Fruit fly (Drosophila melanogaster): ENCODE results near the gene trus.

trus gene

DNA sequence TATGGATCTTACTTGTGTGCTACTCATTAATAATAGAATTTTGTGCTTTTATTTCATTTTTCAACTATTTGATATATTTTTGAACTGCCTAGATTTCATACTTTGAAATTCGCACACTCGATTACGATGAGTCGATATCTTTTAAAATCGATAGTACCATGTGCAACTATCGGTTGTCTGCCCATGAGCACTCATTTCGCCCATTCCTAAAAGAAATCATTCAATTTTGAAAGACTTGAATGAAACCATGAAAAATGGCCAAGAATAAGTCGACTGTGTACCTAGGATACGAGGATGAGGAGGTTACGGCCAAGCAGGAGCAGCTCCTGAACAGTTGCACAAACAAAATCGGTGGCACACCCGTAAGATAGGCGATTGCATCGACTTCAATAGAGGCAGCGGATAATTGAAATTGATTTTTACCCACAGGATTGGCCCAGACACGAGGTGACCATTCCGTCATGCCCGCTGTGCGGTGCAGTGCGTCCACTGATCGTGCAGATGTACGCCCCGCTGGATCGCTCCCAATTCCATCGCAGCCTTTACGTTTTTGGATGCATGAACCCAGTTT is at the start of gene trus:
TSS of gene trus (plus strand) at position 204 of the 571 bp plus-strand sequence.
- TF ChIP-seq CG8478 (optimal IDR thresholded peaks at IDR 0.05) (no peak), psq (optimal IDR thresholded peaks at IDR 0.05) (no peak), Dll (optimal IDR thresholded peaks at IDR 0.05) (no peak), usp (GFP tag; optimal IDR thresholded peaks at IDR 0.05) (no peak), pan (optimal IDR thresholded peaks at IDR 0.05) (no peak), EcR (GFP tag; optimal IDR thresholded peaks at IDR 0.05) (no peak)

DNA sequence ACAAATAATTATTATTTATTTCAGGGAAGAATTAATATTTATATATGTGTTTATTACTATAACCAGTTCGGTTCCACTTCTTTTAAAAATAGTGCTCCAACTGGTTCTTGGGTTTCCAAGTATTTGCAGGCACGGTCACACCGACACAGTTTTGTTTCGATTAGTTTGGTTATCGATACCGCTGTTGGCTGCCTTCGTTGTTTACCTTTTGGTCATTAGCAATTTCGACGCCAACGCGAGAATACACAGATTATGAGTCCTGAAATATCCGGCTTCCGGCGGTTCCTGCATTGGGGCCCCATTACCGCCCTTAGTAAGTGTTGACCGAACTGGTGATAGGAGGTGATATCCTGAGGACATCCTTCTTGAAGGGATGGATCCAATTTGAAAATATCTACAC is 48.2 kb upstream of the trus start, which contains the start of gene CG5196:
TSS of gene CG5196 (plus strand) at position 157 of the 400 bp plus-strand sequence.
- TF ChIP-seq usp (GFP tag; optimal IDR thresholded peaks at IDR 0.05): no peak
- TF ChIP-seq EcR (GFP tag; optimal IDR thresholded peaks at IDR 0.05): no peak
- no peak for TF ChIP-seq psq (optimal IDR thresholded peaks at IDR 0.05)
- TF ChIP-seq Dll (optimal IDR thresholded peaks at IDR 0.05): no peak
- no peak for TF ChIP-seq pan (optimal IDR thresholded peaks at IDR 0.05)
- no peak for TF ChIP-seq CG8478 (optimal IDR thresholded peaks at IDR 0.05)

DNA sequence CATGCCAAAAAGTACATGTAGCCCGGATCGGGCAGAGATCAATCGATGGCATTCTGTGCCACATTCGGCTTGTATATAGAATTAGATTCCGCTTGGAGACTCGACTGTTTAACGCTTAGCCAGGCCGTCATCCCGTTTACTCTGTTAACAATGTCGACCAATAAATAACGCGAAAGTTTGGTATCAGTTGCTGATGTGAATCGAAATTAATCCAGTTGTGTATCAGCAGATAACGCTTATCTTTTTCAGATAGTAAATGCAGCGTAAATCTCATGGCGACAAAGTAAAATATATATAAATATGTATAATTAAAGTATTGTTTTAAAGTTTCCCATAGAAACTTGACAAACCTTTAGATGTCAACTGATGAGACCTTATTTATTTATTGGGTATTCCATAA is 44.9 kb upstream of the trus start:
- TF ChIP-seq EcR (GFP tag; optimal IDR thresholded peaks at IDR 0.05) (no peak), pan (optimal IDR thresholded peaks at IDR 0.05) (no peak), usp (GFP tag; optimal IDR thresholded peaks at IDR 0.05) (no peak), Dll (optimal IDR thresholded peaks at IDR 0.05) (no peak), CG8478 (optimal IDR thresholded peaks at IDR 0.05) (no peak), psq (optimal IDR thresholded peaks at IDR 0.05) (no peak)

dm6 chr3R:12413274-12413958 is 43.0 kb upstream of the trus start, which contains the start of the genes Dip-C and pps:
Dip-C (minus strand) TSS chr3R:12413759.
pps (plus strand) TSS chr3R:12413828.
- TF ChIP-seq psq (optimal IDR thresholded peaks at IDR 0.05) (no peak), EcR (GFP tag; optimal IDR thresholded peaks at IDR 0.05) (no peak), usp (GFP tag; optimal IDR thresholded peaks at IDR 0.05) (no peak), CG8478 (optimal IDR thresholded peaks at IDR 0.05) (no peak), pan (optimal IDR thresholded peaks at IDR 0.05) (no peak), Dll (optimal IDR thresholded peaks at IDR 0.05) (no peak)

DNA sequence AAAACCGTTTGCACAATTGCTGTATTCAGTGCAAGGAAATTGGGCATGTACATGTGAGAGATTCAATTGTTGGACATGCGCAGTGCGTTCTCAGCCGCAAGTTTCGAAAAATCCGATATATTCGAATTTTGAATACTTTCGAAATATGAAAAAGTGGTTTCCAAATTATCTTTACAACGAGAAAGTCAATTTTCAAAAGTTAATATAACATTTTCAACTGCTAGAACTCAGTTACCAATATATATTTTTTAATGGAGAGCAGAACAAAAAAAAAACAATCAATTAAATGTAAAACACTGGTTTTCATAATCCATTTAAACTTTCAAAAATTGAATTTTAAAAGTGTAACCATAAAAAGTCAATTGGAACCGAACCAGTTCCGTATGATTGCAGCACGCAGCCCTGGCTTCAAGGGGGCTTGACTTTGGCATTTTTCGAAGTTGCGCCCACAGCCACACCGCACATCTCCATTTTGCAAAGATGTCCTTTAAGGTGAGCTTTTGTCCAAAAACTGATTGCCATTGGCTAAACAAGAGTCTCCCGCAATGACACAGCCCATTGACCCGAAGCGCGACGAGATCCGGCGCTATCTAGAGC is 33.9 kb upstream of the trus start, which contains the start of the genes Scgbeta and CG17202:
TSS of gene Scgbeta (minus strand) at position 51 of the 597 bp plus-strand sequence.
TSS of gene CG17202 (plus strand) at position 390 of the 597 bp plus-strand sequence.
- TF ChIP-seq Dll (optimal IDR thresholded peaks at IDR 0.05) (no peak), CG8478 (optimal IDR thresholded peaks at IDR 0.05) (no peak), EcR (GFP tag; optimal IDR thresholded peaks at IDR 0.05) (no peak), usp (GFP tag; optimal IDR thresholded peaks at IDR 0.05) (no peak), pan (optimal IDR thresholded peaks at IDR 0.05) (no peak)

DNA sequence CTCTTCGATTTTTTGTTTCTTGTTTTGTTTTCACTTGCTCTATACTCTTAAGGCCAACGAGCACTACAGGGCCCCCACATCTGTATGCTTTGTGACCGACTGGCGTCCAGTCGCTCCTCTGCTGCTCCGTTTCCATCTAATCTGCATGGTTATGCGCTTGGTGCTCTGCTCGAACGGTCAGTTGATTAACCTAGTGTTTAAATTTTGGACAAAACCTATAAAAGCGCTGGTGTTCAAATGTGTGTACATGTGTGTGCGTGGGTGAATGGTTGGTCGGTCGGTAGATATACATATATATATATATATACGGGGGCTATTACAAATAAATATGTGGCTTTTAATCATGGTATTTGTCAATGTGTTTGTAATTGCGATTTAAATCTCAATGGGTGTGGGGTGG is 32.4 kb upstream of the trus start:
- TF ChIP-seq CG8478 (optimal IDR thresholded peaks at IDR 0.05) (no peak), Dll (optimal IDR thresholded peaks at IDR 0.05) (no peak), EcR (GFP tag; optimal IDR thresholded peaks at IDR 0.05) (no peak), psq (optimal IDR thresholded peaks at IDR 0.05) (no peak), pan (optimal IDR thresholded peaks at IDR 0.05) (no peak), usp (GFP tag; optimal IDR thresholded peaks at IDR 0.05) (no peak)

DNA sequence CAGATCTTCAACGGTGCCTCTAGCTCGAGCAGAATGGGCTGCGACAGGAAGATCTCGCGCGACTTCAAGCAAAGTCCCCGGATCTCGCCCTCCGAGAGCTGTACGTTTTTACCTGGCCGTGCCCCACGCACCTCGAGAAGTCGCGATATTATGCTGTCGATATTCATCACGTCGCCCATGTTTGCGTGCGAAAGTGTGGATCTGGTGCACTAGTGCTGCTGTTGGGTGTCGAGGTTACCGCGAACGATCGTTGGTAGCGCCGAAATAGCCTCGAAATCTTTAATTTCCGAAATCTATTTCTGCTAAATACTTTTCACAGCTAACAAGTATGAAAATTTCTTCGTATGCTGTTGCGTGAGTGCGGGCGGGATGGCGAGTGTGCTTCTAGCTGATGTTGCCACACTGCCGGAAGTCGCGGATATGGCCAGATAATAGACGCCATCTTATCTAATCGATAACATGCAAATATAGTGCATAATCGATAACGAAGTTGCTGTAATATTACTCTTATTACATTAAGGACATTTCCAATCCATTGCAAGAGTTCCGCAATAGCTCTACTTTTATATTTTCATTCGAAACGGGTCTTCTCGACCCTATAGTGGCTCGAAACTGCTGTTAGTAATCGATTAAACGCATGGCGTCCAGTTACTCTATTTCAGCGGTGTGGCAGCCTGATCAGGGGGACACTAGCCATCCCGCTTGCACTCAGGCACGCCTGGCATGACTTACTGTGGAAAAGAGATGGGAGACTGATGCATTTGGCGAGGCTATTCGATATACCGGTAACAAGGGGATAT is 30.7 kb upstream of the trus start, which contains the start of gene Pp1-87B:
TSS of gene Pp1-87B (minus strand) at position 408 of the 800 bp plus-strand sequence.
- no peak for TF ChIP-seq pan (optimal IDR thresholded peaks at IDR 0.05)
- peak; percentile 71 for TF ChIP-seq CG8478 (optimal IDR thresholded peaks at IDR 0.05)

- no peak for TF ChIP-seq pan (optimal IDR thresholded peaks at IDR 0.05)
- no peak for TF ChIP-seq psq (optimal IDR thresholded peaks at IDR 0.05)
Measured at dm6 chr3R:12426310-12426653, 30.1 kb upstream of the trus start, which contains the start of gene NANS. NANS (plus strand) TSS chr3R:12426578.

DNA sequence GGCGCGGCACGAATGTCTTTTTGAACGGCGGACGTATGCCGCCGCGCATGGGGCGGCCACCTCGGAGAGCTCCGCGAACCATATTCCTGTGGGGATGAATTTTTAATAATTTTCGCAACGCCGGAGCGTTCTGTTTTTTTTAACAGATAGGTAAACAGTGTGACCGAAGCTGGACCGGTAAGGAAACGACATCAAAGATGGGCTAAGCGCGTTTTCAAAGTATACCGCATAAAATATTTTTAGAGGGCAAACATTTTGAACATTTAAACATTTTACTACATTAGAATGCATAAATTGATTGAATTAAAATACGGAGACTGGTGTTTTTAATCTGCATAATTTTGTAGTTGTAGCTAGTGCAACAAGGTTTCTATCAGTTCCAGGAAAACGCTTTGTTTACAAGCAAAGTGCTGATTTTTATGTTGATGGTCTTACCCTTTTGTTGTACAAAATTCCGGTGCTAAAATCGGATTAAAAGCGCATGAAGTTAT is 27.2 kb upstream of the trus start, which contains the start of the genes CG5641 and CG5245:
TSS of gene CG5641 (minus strand) at position 163 of the 491 bp plus-strand sequence.
TSS of gene CG5245 (plus strand) at position 441 of the 491 bp plus-strand sequence.
- TF ChIP-seq EcR (GFP tag; optimal IDR thresholded peaks at IDR 0.05) (no peak), Dll (optimal IDR thresholded peaks at IDR 0.05) (no peak), pan (optimal IDR thresholded peaks at IDR 0.05) (no peak), CG8478 (optimal IDR thresholded peaks at IDR 0.05) (no peak), usp (GFP tag; optimal IDR thresholded peaks at IDR 0.05) (no peak), psq (optimal IDR thresholded peaks at IDR 0.05) (no peak)

- no peak for TF ChIP-seq usp (GFP tag; optimal IDR thresholded peaks at IDR 0.05)
- no peak for TF ChIP-seq CG8478 (optimal IDR thresholded peaks at IDR 0.05)
- TF ChIP-seq EcR (GFP tag; optimal IDR thresholded peaks at IDR 0.05): no peak
- TF ChIP-seq Dll (optimal IDR thresholded peaks at IDR 0.05): no peak
- no peak for TF ChIP-seq psq (optimal IDR thresholded peaks at IDR 0.05)
- TF ChIP-seq pan (optimal IDR thresholded peaks at IDR 0.05): no peak
Measured at dm6 chr3R:12431030-12431489, 25.3 kb upstream of the trus start, which contains the start of gene Prosalpha2. Prosalpha2 (plus strand) TSS chr3R:12431321.

DNA sequence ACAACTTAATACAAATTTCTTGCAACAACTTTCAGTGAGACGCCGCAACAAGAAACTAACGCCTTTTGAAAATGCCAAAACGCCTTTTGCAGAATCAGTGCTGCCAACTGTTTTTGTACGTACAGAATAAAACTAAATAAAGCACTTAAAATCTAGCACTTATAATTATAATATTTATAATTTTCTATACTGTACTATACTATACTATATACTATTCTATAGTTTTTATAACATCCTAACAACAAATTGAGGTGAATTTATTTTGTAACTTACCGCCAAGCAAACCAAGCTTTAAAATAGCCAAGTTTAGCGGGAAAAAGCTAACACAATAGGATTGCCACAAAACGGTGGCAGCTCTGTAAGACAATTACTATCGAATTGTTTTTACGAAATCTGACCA is 22.6 kb upstream of the trus start, which contains the start of the genes Aos1 and Srlp:
TSS of gene Aos1 (minus strand) at position 59 of the 400 bp plus-strand sequence.
TSS of gene Srlp (plus strand) at position 335 of the 400 bp plus-strand sequence.
- TF ChIP-seq EcR (GFP tag; optimal IDR thresholded peaks at IDR 0.05): no peak
- no peak for TF ChIP-seq psq (optimal IDR thresholded peaks at IDR 0.05)
- TF ChIP-seq pan (optimal IDR thresholded peaks at IDR 0.05): no peak
- TF ChIP-seq CG8478 (optimal IDR thresholded peaks at IDR 0.05): no peak
- no peak for TF ChIP-seq usp (GFP tag; optimal IDR thresholded peaks at IDR 0.05)
- TF ChIP-seq Dll (optimal IDR thresholded peaks at IDR 0.05): no peak

Measured in whole organism.